Worm (Caenorhabditis elegans) whole organism, mixed stage, embryonic: ENCODE measurements around the gene F49E11.2.

Source experiments
- elt-1 ChIP-seq: sonication (generic microtip); optimal IDR thresholded peaks from 2 replicates; lab custom pipeline; 2017; ENCODE audit warnings: missing genetic modification characterization, mild to moderate bottlenecking, missing compliant biosample characterization, antibody characterized with exemption, moderate library complexity, borderline replicate concordance; ENCODE audit not compliant: insufficient read depth
- lin-13 ChIP-seq: fragments of 150-350 bp; optimal IDR thresholded peaks from 2 replicates; lab custom pipeline; 2014; ENCODE audit warnings: missing biosample characterization, missing genetic modification characterization
- mab-5 ChIP-seq: fragments of 150-350 bp; optimal IDR thresholded peaks from 2 replicates; lab custom pipeline; 2014; ENCODE audit warnings: missing biosample characterization, missing genetic modification characterization
- mep-1 ChIP-seq: fragments of 150-350 bp; optimal IDR thresholded peaks from 2 replicates; lab custom pipeline; 2017; ENCODE audit warnings: missing biosample characterization, missing genetic modification reagents, missing genetic modification characterization, inconsistent platforms
- nhr-2 ChIP-seq: fragments of 150-350 bp; optimal IDR thresholded peaks from 2 replicates; lab custom pipeline; 2014; ENCODE audit warnings: missing biosample characterization, missing genetic modification characterization
- nhr-237 ChIP-seq: fragments of 150-350 bp; optimal IDR thresholded peaks from 2 replicates; lab custom pipeline; 2014; ENCODE audit warnings: missing biosample characterization, missing genetic modification characterization
- nhr-28 ChIP-seq: fragments of 150-350 bp; optimal IDR thresholded peaks from 2 replicates; lab custom pipeline; 2014; ENCODE audit warnings: missing biosample characterization, missing genetic modification characterization
- nhr-76 ChIP-seq: sonication (generic microtip); optimal IDR thresholded peaks from 2 replicates; lab custom pipeline; 2017; ENCODE audit warnings: missing biosample characterization, missing genetic modification characterization
- pha-4 ChIP-seq: fragments of 150-350 bp; optimal IDR thresholded peaks from 2 replicates; lab custom pipeline; 2018; ENCODE audit warnings: missing biosample characterization, missing genetic modification reagents, missing genetic modification characterization
- sem-2 ChIP-seq: fragments of 200-800 bp; sonication (Bioruptor generic); optimal IDR thresholded peaks from 2 replicates; lab custom pipeline; 2018; ENCODE audit warnings: mild to moderate bottlenecking, missing genetic modification characterization, missing compliant biosample characterization
- unc-62 ChIP-seq: fragments of 150-350 bp; optimal IDR thresholded peaks from 2 replicates; lab custom pipeline; 2014; ENCODE audit warnings: missing biosample characterization, missing genetic modification reagents, missing genetic modification characterization
- ztf-11 ChIP-seq: fragments of 150-350 bp; optimal IDR thresholded peaks from 2 replicates; lab custom pipeline; 2014; ENCODE audit warnings: missing biosample characterization, missing genetic modification characterization

DNA sequence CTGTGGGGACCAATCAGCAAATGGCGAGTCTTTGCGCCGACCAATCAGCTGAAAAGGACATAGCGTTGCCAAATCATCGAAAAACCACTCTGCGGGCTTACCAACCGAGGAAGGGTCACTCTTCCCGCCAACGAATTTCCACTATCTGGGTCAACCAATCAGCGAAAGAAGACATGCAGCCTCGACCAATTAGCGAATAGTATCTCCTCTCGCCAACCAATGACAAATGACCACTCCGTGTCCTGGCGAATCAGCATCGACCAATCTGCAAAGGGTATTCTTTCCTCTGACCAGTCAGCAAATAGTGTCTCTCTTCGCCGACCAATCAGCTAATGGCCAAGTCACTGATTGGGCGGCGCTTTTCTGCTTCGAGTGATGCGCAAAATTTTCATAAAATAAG lies 2.7 kb upstream of the F49E11.2 start:
- TF ChIP-seq sem-2 (GFP tag; lab: Kevin White, UChicago) (no peak), nhr-237 (tag; lab: Kevin White, UChicago) (no peak), pha-4 (no peak), nhr-28 (tag; lab: Kevin White, UChicago) (no peak), elt-1 (tag; lab: Kevin White, UChicago) (no peak), ztf-11 (tag; lab: Kevin White, UChicago) (no peak), mab-5 (tag; lab: Kevin White, UChicago) (no peak), lin-13 (tag; lab: Kevin White, UChicago) (no peak), mep-1 (tag; lab: Kevin White, UChicago) (no peak), nhr-2 (tag; lab: Kevin White, UChicago) (no peak), nhr-76 (tag; lab: Kevin White, UChicago) (no peak), unc-62 (no peak)
